Worm (Caenorhabditis elegans) whole organism, young adult: ENCODE measurements around the gene srbc-22.

Source experiments
- B0035.1 ChIP-seq: sonication (generic microtip); optimal IDR thresholded peaks from 2 replicates; lab custom pipeline; 2016; ENCODE audit warnings: missing genetic modification characterization, mild to moderate bottlenecking, missing compliant biosample characterization, missing genotype, missing genetic modification reagents
- F22D6.2 ChIP-seq: sonication (generic microtip); optimal IDR thresholded peaks from 2 replicates; lab custom pipeline; 2016; ENCODE audit warnings: mild to moderate bottlenecking, missing genetic modification characterization, missing compliant biosample characterization
- F52B5.7 ChIP-seq: sonication (generic microtip); optimal IDR thresholded peaks from 2 replicates; lab custom pipeline; 2016; ENCODE audit warnings: mild to moderate bottlenecking, missing genetic modification characterization, missing compliant biosample characterization
- F57C9.4 ChIP-seq: sonication (generic microtip); optimal IDR thresholded peaks from 2 replicates; lab custom pipeline; 2017; ENCODE audit warnings: mild to moderate bottlenecking, missing genetic modification characterization, missing compliant biosample characterization
- T26A5.8 ChIP-seq: sonication (generic microtip); optimal IDR thresholded peaks from 2 replicates; lab custom pipeline; 2016; ENCODE audit warnings: missing genetic modification characterization, missing compliant biosample characterization
- Y53F4B.3 ChIP-seq: fragments of 200-800 bp; sonication (Bioruptor generic); IDR thresholded peaks from 2 replicates; pipeline ENCODE4 v1.3.6; 2022; ENCODE audit warnings: missing genetic modification reagents, missing genetic modification characterization, missing compliant biosample characterization
- ama-1 ChIP-seq, 3 experiments: fragments of 150-350 bp in 1 of 3; sonication (generic microtip) in 2 of 3; optimal IDR thresholded peaks; 2 replicates each; lab custom pipeline; 2014 to 2018; ENCODE audit warnings: missing biosample characterization in 2 of 3, missing genetic modification characterization in 2 of 3, missing genetic modification reagents in 2 of 3
- aptf-2 ChIP-seq: fragments of 200-800 bp; sonication (Bioruptor generic); conservative IDR thresholded peaks from 2 replicates; pipeline ENCODE4 v1.3.6; 2022; ENCODE audit warnings: missing genetic modification reagents, missing genetic modification characterization, missing compliant biosample characterization
- cebp-1 ChIP-seq, 2 experiments: fragments of 200-800 bp in 1 of 2; sonication (Bioruptor generic) in 1 of 2; sonication (generic microtip) in 1 of 2; IDR thresholded peaks in 1 of 2; optimal IDR thresholded peaks in 1 of 2; 2 replicates each; pipeline versions ENCODE4 v1.3.6 to Lab custom; 2017 to 2022; ENCODE audit warnings: missing compliant biosample characterization in 2 of 2, missing genetic modification characterization in 2 of 2, mild to moderate bottlenecking in 1 of 2, missing genetic modification reagents in 1 of 2, moderate library complexity in 1 of 2
- cebp-2 ChIP-seq: fragments of 200-800 bp; sonication (Bioruptor generic); IDR thresholded peaks from 2 replicates; pipeline ENCODE4 v1.3.6; 2022; ENCODE audit warnings: missing genetic modification characterization, missing compliant biosample characterization
- ceh-27 ChIP-seq: fragments of 200-800 bp; sonication (Bioruptor generic); optimal IDR thresholded peaks from 2 replicates; lab custom pipeline; 2018; ENCODE audit warnings: mild to moderate bottlenecking, missing genetic modification characterization, moderate library complexity, missing compliant biosample characterization
- ceh-40 ChIP-seq: fragments of 200-800 bp; sonication (Bioruptor generic); IDR thresholded peaks from 2 replicates; pipeline ENCODE4 v1.3.6; 2022; ENCODE audit warnings: missing genetic modification characterization, missing compliant biosample characterization
- chd-7 ChIP-seq: sonication (generic microtip); optimal IDR thresholded peaks from 2 replicates; lab custom pipeline; 2016; ENCODE audit warnings: mild to moderate bottlenecking, missing genetic modification characterization, moderate library complexity, missing compliant biosample characterization
- dox-1 ChIP-seq: fragments of 200-800 bp; sonication (Bioruptor generic); IDR thresholded peaks from 2 replicates; pipeline ENCODE4 v1.3.6; 2022; ENCODE audit warnings: missing genetic modification reagents, missing genetic modification characterization, missing compliant biosample characterization
- dpff-1 ChIP-seq: sonication (generic microtip); optimal IDR thresholded peaks from 2 replicates; lab custom pipeline; 2017; ENCODE audit warnings: mild to moderate bottlenecking, missing genetic modification characterization, missing compliant biosample characterization
- hmg-20 ChIP-seq: fragments of 200-800 bp; sonication (Bioruptor generic); IDR thresholded peaks from 2 replicates; pipeline ENCODE4 v1.3.6; 2022; ENCODE audit warnings: missing genetic modification reagents, missing genetic modification characterization, missing compliant biosample characterization
- hrde-1 ChIP-seq: sonication (generic microtip); optimal IDR thresholded peaks from 2 replicates; lab custom pipeline; 2016; ENCODE audit warnings: missing genetic modification characterization, mild to moderate bottlenecking, missing compliant biosample characterization, moderate library complexity, missing genotype, missing genetic modification reagents, borderline replicate concordance
- lin-26 ChIP-seq: fragments of 200-800 bp; sonication (Bioruptor generic); IDR thresholded peaks from 2 replicates; pipeline ENCODE4 v1.3.6; 2022; ENCODE audit warnings: missing genetic modification reagents, missing genetic modification characterization, missing compliant biosample characterization
- lin-35 ChIP-seq, 3 experiments: fragments of 150-350 bp in 2 of 3; sonication (generic microtip) in 1 of 3; optimal IDR thresholded peaks; 2 replicates each; lab custom pipeline; 2014 to 2018; ENCODE audit warnings: missing biosample characterization in 3 of 3, missing genetic modification characterization in 3 of 3, missing genetic modification reagents in 3 of 3
- lin-54 ChIP-seq: fragments of 200-800 bp; sonication (Bioruptor generic); optimal IDR thresholded peaks from 2 replicates; lab custom pipeline; 2018; ENCODE audit warnings: mild to moderate bottlenecking, missing genetic modification characterization, missing compliant biosample characterization
- lsl-1 ChIP-seq: fragments of 200-800 bp; sonication (Bioruptor generic); optimal IDR thresholded peaks from 2 replicates; lab custom pipeline; 2018; ENCODE audit warnings: mild to moderate bottlenecking, missing genetic modification characterization, moderate library complexity, missing compliant biosample characterization
- madf-10 ChIP-seq: sonication (generic microtip); optimal IDR thresholded peaks from 2 replicates; lab custom pipeline; 2016; ENCODE audit warnings: mild to moderate bottlenecking, missing genetic modification characterization, missing compliant biosample characterization
- madf-8 ChIP-seq: fragments of 200-800 bp; sonication (Bioruptor generic); conservative IDR thresholded peaks from 2 replicates; pipeline ENCODE4 v1.3.6; 2022; ENCODE audit warnings: missing genetic modification reagents, missing genetic modification characterization, missing compliant biosample characterization
- mes-4 ChIP-seq: sonication (generic microtip); optimal IDR thresholded peaks from 2 replicates; lab custom pipeline; 2016; ENCODE audit warnings: missing genotype, missing genetic modification characterization, missing compliant biosample characterization
- nhr-120 ChIP-seq: fragments of 200-800 bp; sonication (Bioruptor generic); IDR thresholded peaks from 2 replicates; pipeline ENCODE4 v1.3.6; 2022; ENCODE audit warnings: missing genetic modification characterization, missing compliant biosample characterization
- pbrm-1 ChIP-seq: fragments of 200-800 bp; sonication (Bioruptor generic); IDR thresholded peaks from 2 replicates; pipeline ENCODE4 v1.3.6; 2022; ENCODE audit warnings: missing genetic modification reagents, missing genetic modification characterization, missing compliant biosample characterization
- rpc-1 ChIP-seq, 2 experiments: fragments of 150-350 bp in 1 of 2; sonication (generic microtip) in 1 of 2; optimal IDR thresholded peaks; 2 replicates each; lab custom pipeline; 2014 to 2018; ENCODE audit warnings: missing biosample characterization in 1 of 2, missing genetic modification characterization in 1 of 2, missing genetic modification reagents in 1 of 2, missing genotype in 1 of 2
- snpc-1.3 ChIP-seq: sonication (generic microtip); optimal IDR thresholded peaks from 2 replicates; lab custom pipeline; 2017; ENCODE audit warnings: missing genetic modification characterization, mild to moderate bottlenecking, missing compliant biosample characterization, antibody characterized with exemption, moderate library complexity, missing genotype, missing genetic modification reagents; ENCODE audit not compliant: insufficient read depth
- snpc-4 ChIP-seq, 5 experiments: fragments of 150-350 bp in 1 of 5; sonication (generic microtip) in 4 of 5; optimal IDR thresholded peaks; 2 replicates each; lab custom pipeline; 2014 to 2018; ENCODE audit warnings: missing genetic modification characterization in 5 of 5, missing biosample characterization in 3 of 5, antibody characterized with exemption in 2 of 5, mild to moderate bottlenecking in 2 of 5, missing compliant biosample characterization in 2 of 5, missing genotype in 2 of 5, moderate library complexity in 2 of 5, missing genetic modification reagents in 1 of 5
- tbp1 ChIP-seq: fragments of 200-800 bp; sonication (Bioruptor generic); optimal IDR thresholded peaks from 2 replicates; lab custom pipeline; 2018; ENCODE audit warnings: mild to moderate bottlenecking, missing genetic modification characterization, missing compliant biosample characterization
- tlf-1 ChIP-seq: fragments of 200-800 bp; sonication (Bioruptor generic); optimal IDR thresholded peaks from 2 replicates; lab custom pipeline; 2018; ENCODE audit warnings: mild to moderate bottlenecking, missing genetic modification characterization, missing compliant biosample characterization
- ztf-22 ChIP-seq: fragments of 200-800 bp; sonication (Bioruptor generic); optimal IDR thresholded peaks from 2 replicates; lab custom pipeline; 2018; ENCODE audit warnings: mild to moderate bottlenecking, missing genetic modification characterization, moderate library complexity, missing compliant biosample characterization
- ztf-28 ChIP-seq: fragments of 200-800 bp; sonication (Bioruptor generic); IDR thresholded peaks from 2 replicates; pipeline ENCODE4 v1.3.6; 2022; ENCODE audit warnings: missing genetic modification reagents, missing genetic modification characterization, missing compliant biosample characterization
- ztf-3 ChIP-seq: fragments of 200-800 bp; sonication (Bioruptor generic); optimal IDR thresholded peaks from 2 replicates; lab custom pipeline; 2018; ENCODE audit warnings: mild to moderate bottlenecking, missing genetic modification characterization, missing compliant biosample characterization

Gene srbc-22

ce11 chrV:2177307-2177764, 20.4 kb downstream of the srbc-22 start, which contains the start of gene srbc-17:
TSS of gene srbc-17 (plus strand) at chrV:2177714.
- TF ChIP-seq dpff-1 (tag; lab: Kevin White, UChicago) (no peak), ztf-28 (GFP tag; lab: Robert Waterston, UW) (no peak)

DNA sequence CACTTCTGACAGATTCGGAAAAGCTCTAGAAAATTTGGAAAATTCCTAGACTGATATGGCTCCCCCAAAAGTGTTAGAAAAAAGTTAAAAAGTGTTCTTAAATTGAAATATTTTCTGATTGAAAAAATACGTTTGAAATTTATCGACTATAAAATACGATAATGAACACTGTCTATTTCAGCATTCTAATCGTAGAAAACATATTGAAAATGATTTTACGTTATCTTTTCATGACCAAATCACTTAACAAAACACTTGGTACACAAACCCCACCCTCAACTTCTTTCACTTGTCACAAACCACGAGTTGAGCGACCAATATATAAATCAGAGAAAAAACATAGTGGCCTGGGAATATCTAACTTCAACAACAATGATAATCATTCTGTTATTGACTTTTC, 22.3 kb downstream of the srbc-22 start, which contains the start of gene cyp-33C1:
Gene cyp-33C1 (plus strand): TSS at position 301 of the 400 bp plus-strand sequence.
- TF ChIP-seq Y53F4B.3: no peak
- TF ChIP-seq madf-8 (GFP tag; lab: Robert Waterston, UW): no peak
- TF ChIP-seq hrde-1 (tag; lab: Kevin White, UChicago): no peak
- no peak for TF ChIP-seq lin-26 (GFP tag; lab: Robert Waterston, UW)
- TF ChIP-seq tbp1 (GFP tag; lab: Kevin White, UChicago): no peak
- no peak for TF ChIP-seq lsl-1 (GFP tag; lab: Kevin White, UChicago)
- TF ChIP-seq aptf-2: no peak
- TF ChIP-seq pbrm-1 (GFP tag; lab: Robert Waterston, UW): no peak
- no peak for TF ChIP-seq chd-7
- no peak for TF ChIP-seq F57C9.4 (tag; lab: Kevin White, UChicago)
- no peak for TF ChIP-seq snpc-4 (GFP tag; optimal IDR thresholded peaks at IDR 0.05; lab: Kevin White, UChicago)
- no peak for TF ChIP-seq snpc-4 (tag; optimal IDR thresholded peaks at IDR 0.05; lab: Kevin White, UChicago)
- no peak for TF ChIP-seq madf-10

DNA sequence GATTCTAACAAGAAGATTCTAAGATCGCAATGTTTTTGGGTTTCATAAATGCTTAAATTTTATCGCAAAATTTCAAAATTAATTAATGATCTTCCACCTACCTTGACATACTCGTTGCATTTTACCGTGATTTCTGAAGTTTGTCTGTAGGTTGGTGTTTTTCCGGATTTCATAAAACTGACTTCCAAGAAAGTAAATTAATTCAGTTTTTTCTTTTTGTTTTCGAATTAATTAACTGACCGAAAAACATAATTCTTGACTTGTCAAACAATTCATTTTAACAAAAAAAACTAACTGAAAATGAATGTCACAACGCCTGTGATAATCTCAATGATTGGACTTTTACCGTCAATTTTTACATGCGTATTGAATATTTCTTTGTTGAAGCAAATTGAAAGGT, 24.8 kb downstream of the srbc-22 start, which contains the start of gene srbc-16:
Gene srbc-16 (plus strand): TSS at position 301 of the 400 bp plus-strand sequence.
- no peak for TF ChIP-seq F52B5.7 (tag; lab: Kevin White, UChicago)
- no peak for TF ChIP-seq ceh-40 (GFP tag; lab: Robert Waterston, UW)
- TF ChIP-seq B0035.1 (tag; lab: Kevin White, UChicago): no peak
- TF ChIP-seq lin-54 (GFP tag; lab: Kevin White, UChicago): no peak
- TF ChIP-seq dox-1 (GFP tag; lab: Robert Waterston, UW): no peak
- no peak for TF ChIP-seq cebp-2 (GFP tag; lab: Robert Waterston, UW)
- no peak for TF ChIP-seq tlf-1 (GFP tag; lab: Kevin White, UChicago)
- no peak for TF ChIP-seq cebp-1 (GFP tag; IDR thresholded peaks at IDR 0.05; lab: Robert Waterston, UW)
- no peak for TF ChIP-seq cebp-1 (tag; optimal IDR thresholded peaks at IDR 0.05; lab: Kevin White, UChicago)
- TF ChIP-seq snpc-1.3 (tag; lab: Kevin White, UChicago): no peak
- TF ChIP-seq lin-35 (GFP tag; optimal IDR thresholded peaks at IDR 0.05; lab: Kevin White, UChicago): no peak
- no peak for TF ChIP-seq T26A5.8
- TF ChIP-seq nhr-120: no peak
- TF ChIP-seq ztf-3 (GFP tag; lab: Kevin White, UChicago): no peak
- TF ChIP-seq rpc-1 (optimal IDR thresholded peaks at IDR 0.05; lab: Kevin White, UChicago): no peak
- no peak for TF ChIP-seq rpc-1 (tag; optimal IDR thresholded peaks at IDR 0.05; lab: Kevin White, UChicago)
- TF ChIP-seq hmg-20: no peak
- TF ChIP-seq ceh-27 (GFP tag; lab: Kevin White, UChicago): no peak
- TF ChIP-seq mes-4 (tag; lab: Kevin White, UChicago): no peak
- no peak for TF ChIP-seq F22D6.2 (tag; lab: Kevin White, UChicago)
- no peak for TF ChIP-seq ama-1 (optimal IDR thresholded peaks at IDR 0.05; lab: Kevin White, UChicago)
- TF ChIP-seq ama-1 (GFP tag; optimal IDR thresholded peaks at IDR 0.05; lab: Kevin White, UChicago): no peak
- TF ChIP-seq ztf-22 (GFP tag; lab: Kevin White, UChicago): no peak
